Fruit fly (Drosophila melanogaster) whole organism, embryonic: ENCODE results near the gene Ankle2.
A peak's percentile ranks its signal among the peaks of the same experiment; 100 is the strongest.

ENCODE experiments used
- CG10147 ChIP-seq: fragments of 200-800 bp; sonication (Bioruptor generic); optimal IDR thresholded peaks from 2 replicates; lab custom pipeline; 2019; ENCODE audit warnings: missing biosample characterization, mild to moderate bottlenecking, missing genetic modification characterization, moderate library complexity
- CG10654 ChIP-seq: fragments of 200-800 bp; sonication (Bioruptor generic); optimal IDR thresholded peaks from 2 replicates; lab custom pipeline; 2016; ENCODE audit warnings: missing biosample characterization, missing genetic modification characterization
- CG10959 ChIP-seq: fragments of 200-800 bp; sonication (Bioruptor generic); IDR thresholded peaks from 2 replicates; pipeline ENCODE4 v1.3.6; 2022; ENCODE audit warnings: missing biosample characterization, missing genetic modification characterization
- CG12236 ChIP-seq: fragments of 200-800 bp; sonication (Bioruptor generic); optimal IDR thresholded peaks from 2 replicates; lab custom pipeline; 2016; ENCODE audit warnings: missing biosample characterization, missing genetic modification characterization
- CG14441 ChIP-seq: fragments of 200-800 bp; sonication (Bioruptor generic); IDR thresholded peaks from 2 replicates; pipeline ENCODE4 v1.3.6; 2022; ENCODE audit warnings: missing biosample characterization, missing genetic modification characterization
- CG1602 ChIP-seq: fragments of 200-800 bp; sonication (Bioruptor generic); optimal IDR thresholded peaks from 3 replicates; lab custom pipeline; 2016; ENCODE audit warnings: missing biosample characterization, missing genetic modification characterization
- CG18599 ChIP-seq: fragments of 200-800 bp; sonication (Bioruptor generic); optimal IDR thresholded peaks from 3 replicates; lab custom pipeline; 2017; ENCODE audit warnings: missing biosample characterization, missing genetic modification characterization, mild to moderate bottlenecking, moderate library complexity, missing genetic modification reagents
- CG30431 ChIP-seq: fragments of 200-800 bp; sonication (Bioruptor generic); optimal IDR thresholded peaks from 2 replicates; lab custom pipeline; 2017; ENCODE audit warnings: missing biosample characterization, missing genetic modification characterization
- CG31365 ChIP-seq: fragments of 200-800 bp; sonication (Bioruptor generic); optimal IDR thresholded peaks from 2 replicates; lab custom pipeline; 2018; ENCODE audit warnings: missing biosample characterization, mild to moderate bottlenecking, missing genetic modification characterization
- CG4820 ChIP-seq: fragments of 200-800 bp; sonication (Bioruptor generic); optimal IDR thresholded peaks from 3 replicates; lab custom pipeline; 2016; ENCODE audit warnings: missing biosample characterization, missing genetic modification characterization
- CG6765 ChIP-seq: fragments of 200-800 bp; sonication (Bioruptor generic); optimal IDR thresholded peaks from 3 replicates; lab custom pipeline; 2017; ENCODE audit warnings: missing biosample characterization, mild to moderate bottlenecking, missing genetic modification characterization
- CG7928 ChIP-seq: fragments of 200-800 bp; sonication (Bioruptor generic); optimal IDR thresholded peaks from 2 replicates; lab custom pipeline; 2017; ENCODE audit warnings: missing biosample characterization, mild to moderate bottlenecking, missing genetic modification characterization
- CG7987 ChIP-seq: fragments of 200-800 bp; sonication (Bioruptor generic); optimal IDR thresholded peaks from 2 replicates; lab custom pipeline; 2018; ENCODE audit warnings: missing biosample characterization, mild to moderate bottlenecking, missing genetic modification characterization, moderate library complexity
- CG8765 ChIP-seq: fragments of 200-800 bp; sonication (Bioruptor generic); IDR thresholded peaks from 2 replicates; pipeline ENCODE4 v1.3.6; 2022; ENCODE audit warnings: missing biosample characterization, missing genetic modification characterization
- CG8944 ChIP-seq: fragments of 200-800 bp; sonication (Bioruptor generic); optimal IDR thresholded peaks from 3 replicates; lab custom pipeline; 2016; ENCODE audit warnings: missing biosample characterization, missing genetic modification characterization
- CG9876 ChIP-seq: fragments of 200-800 bp; sonication (Bioruptor generic); optimal IDR thresholded peaks from 2 replicates; lab custom pipeline; 2016; ENCODE audit warnings: missing biosample characterization, missing genetic modification characterization
- Camta ChIP-seq: fragments of 200-800 bp; sonication (Bioruptor generic); optimal IDR thresholded peaks from 2 replicates; lab custom pipeline; 2016; ENCODE audit warnings: missing biosample characterization, missing genetic modification characterization
- CkIIα-i1 ChIP-seq: fragments of 200-800 bp; sonication (Bioruptor generic); IDR thresholded peaks from 2 replicates; pipeline ENCODE4 v1.3.6; 2022; ENCODE audit warnings: missing biosample characterization, missing genetic modification characterization
- D ChIP-seq, 2 experiments: fragments of 200-800 bp in 1 of 2; fragments of >200 bp in 1 of 2; sonication (Bioruptor generic) in 1 of 2; optimal IDR thresholded peaks; 2 replicates in 1 of 2; 3 replicates in 1 of 2; lab custom pipeline; 2017; ENCODE audit warnings: mild to moderate bottlenecking in 1 of 2, missing biosample characterization in 1 of 2, missing genetic modification characterization in 1 of 2, missing genetic modification reagents in 1 of 2
- Hmr ChIP-seq: fragments of 200-800 bp; sonication (Bioruptor generic); optimal IDR thresholded peaks from 3 replicates; lab custom pipeline; 2017; ENCODE audit warnings: mild to moderate bottlenecking, missing biosample characterization, missing genetic modification reagents, missing genetic modification characterization
- Hr39 ChIP-seq: fragments of >200 bp; optimal IDR thresholded peaks from 2 replicates; lab custom pipeline; 2017
- MTF-1 ChIP-seq: fragments of 200-800 bp; sonication (Bioruptor generic); optimal IDR thresholded peaks from 2 replicates; lab custom pipeline; 2018; ENCODE audit warnings: missing biosample characterization, mild to moderate bottlenecking, missing genetic modification characterization, borderline replicate concordance
- Mrtf ChIP-seq: fragments of 200-800 bp; sonication (Bioruptor generic); IDR thresholded peaks from 3 replicates; pipeline ENCODE4 v1.3.6; 2022; ENCODE audit warnings: missing biosample characterization, missing genetic modification characterization
- NFAT ChIP-seq: fragments of 200-800 bp; sonication (Bioruptor generic); IDR thresholded peaks from 2 replicates; pipeline ENCODE4 v1.3.6; 2022; ENCODE audit warnings: missing biosample characterization, missing genetic modification characterization
- Sin3A ChIP-seq: fragments of >200 bp; optimal IDR thresholded peaks from 2 replicates; lab custom pipeline; 2018
- Tbp ChIP-seq: fragments of >200 bp; optimal IDR thresholded peaks from 2 replicates; lab custom pipeline; 2018; ENCODE audit warnings: missing biosample characterization, missing genetic modification characterization
- YL-1 ChIP-seq: fragments of 200-800 bp; sonication (Bioruptor generic); optimal IDR thresholded peaks from 3 replicates; lab custom pipeline; 2017; ENCODE audit warnings: missing biosample characterization, mild to moderate bottlenecking, missing genetic modification characterization
- az2 ChIP-seq: fragments of 200-800 bp; sonication (Bioruptor generic); optimal IDR thresholded peaks from 3 replicates; lab custom pipeline; 2016; ENCODE audit warnings: missing biosample characterization, missing genetic modification characterization
- btn ChIP-seq: fragments of 200-800 bp; sonication (Bioruptor generic); optimal IDR thresholded peaks from 2 replicates; lab custom pipeline; 2016; ENCODE audit warnings: missing biosample characterization, missing genetic modification characterization
- cad ChIP-seq: fragments of >200 bp; optimal IDR thresholded peaks from 2 replicates; lab custom pipeline; 2017; ENCODE audit warnings: missing biosample characterization, missing genetic modification characterization
- chm ChIP-seq: fragments of 200-800 bp; sonication (Bioruptor generic); IDR thresholded peaks from 2 replicates; pipeline ENCODE4 v1.3.6; 2022; ENCODE audit warnings: missing biosample characterization, missing genetic modification characterization
- chn ChIP-seq: fragments of 200-800 bp; sonication (Bioruptor generic); optimal IDR thresholded peaks from 2 replicates; lab custom pipeline; 2016; ENCODE audit warnings: missing biosample characterization, missing genetic modification characterization
- da ChIP-seq: fragments of 200-800 bp; sonication (Bioruptor generic); optimal IDR thresholded peaks from 2 replicates; lab custom pipeline; 2016; ENCODE audit warnings: missing biosample characterization, missing genetic modification characterization
- dan ChIP-seq: fragments of 200-800 bp; sonication (Bioruptor generic); IDR thresholded peaks from 2 replicates; pipeline ENCODE4 v1.3.6; 2022; ENCODE audit warnings: missing biosample characterization, missing genetic modification characterization
- dmrt11E ChIP-seq: fragments of 200-800 bp; sonication (Bioruptor generic); optimal IDR thresholded peaks from 3 replicates; lab custom pipeline; 2018; ENCODE audit warnings: missing biosample characterization, mild to moderate bottlenecking, missing genetic modification characterization, moderate library complexity
- exex ChIP-seq: fragments of 200-800 bp; sonication (Bioruptor generic); optimal IDR thresholded peaks from 4 replicates; lab custom pipeline; 2018; ENCODE audit warnings: missing biosample characterization, mild to moderate bottlenecking, missing genetic modification characterization, moderate library complexity
- hkb ChIP-seq, 2 experiments: fragments of 200-800 bp in 1 of 2; fragments of >200 bp in 1 of 2; sonication (Bioruptor generic) in 1 of 2; IDR thresholded peaks in 1 of 2; optimal IDR thresholded peaks in 1 of 2; 2 replicates each; pipeline versions ENCODE4 v1.3.6 to Lab custom; 2017 to 2022; ENCODE audit warnings: missing biosample characterization in 1 of 2, missing genetic modification characterization in 1 of 2
- lbe ChIP-seq: fragments of 200-800 bp; sonication (Bioruptor generic); optimal IDR thresholded peaks from 2 replicates; lab custom pipeline; 2016; ENCODE audit warnings: missing biosample characterization, mild to moderate bottlenecking, missing genetic modification characterization
- lilli ChIP-seq: fragments of 200-800 bp; sonication (Bioruptor generic); optimal IDR thresholded peaks from 3 replicates; lab custom pipeline; 2016; ENCODE audit warnings: missing biosample characterization, missing genetic modification characterization
- pb ChIP-seq: fragments of 200-800 bp; sonication (Bioruptor generic); optimal IDR thresholded peaks from 3 replicates; lab custom pipeline; 2016; ENCODE audit warnings: missing biosample characterization, missing genetic modification characterization
- phol ChIP-seq: fragments of 200-800 bp; sonication (Bioruptor generic); optimal IDR thresholded peaks from 3 replicates; lab custom pipeline; 2018; ENCODE audit warnings: missing biosample characterization, mild to moderate bottlenecking, missing genetic modification characterization, moderate library complexity
- pros ChIP-seq: fragments of 200-800 bp; sonication (Bioruptor generic); optimal IDR thresholded peaks from 3 replicates; lab custom pipeline; 2019; ENCODE audit warnings: missing biosample characterization, mild to moderate bottlenecking, missing genetic modification characterization, moderate library complexity
- psq ChIP-seq: fragments of 200-800 bp; sonication (Bioruptor generic); optimal IDR thresholded peaks from 2 replicates; lab custom pipeline; 2017; ENCODE audit warnings: missing biosample characterization, missing genetic modification characterization
- run ChIP-seq: fragments of 200-800 bp; sonication (Bioruptor generic); optimal IDR thresholded peaks from 3 replicates; lab custom pipeline; 2018; ENCODE audit warnings: missing biosample characterization, mild to moderate bottlenecking, missing genetic modification characterization
- scrt ChIP-seq: fragments of 200-800 bp; sonication (Bioruptor generic); optimal IDR thresholded peaks from 2 replicates; lab custom pipeline; 2018; ENCODE audit warnings: missing biosample characterization, mild to moderate bottlenecking, missing genetic modification characterization, moderate library complexity
- sob ChIP-seq: fragments of 200-800 bp; sonication (Bioruptor generic); IDR thresholded peaks from 2 replicates; pipeline ENCODE4 v1.3.6; 2022; ENCODE audit warnings: missing biosample characterization, missing genetic modification characterization
- stc ChIP-seq: fragments of 200-800 bp; sonication (Bioruptor generic); IDR thresholded peaks from 2 replicates; pipeline ENCODE4 v1.3.6; 2022; ENCODE audit warnings: missing biosample characterization, missing genetic modification characterization
- ttk ChIP-seq: fragments of 200-800 bp; sonication (Bioruptor generic); IDR thresholded peaks from 2 replicates; pipeline ENCODE4 v2.1.2; 2022; ENCODE audit warnings: missing biosample characterization, missing genetic modification characterization
- twi ChIP-seq: fragments of 200-800 bp; optimal IDR thresholded peaks from 2 replicates; lab custom pipeline; 2019; ENCODE audit warnings: missing biosample characterization, mild to moderate bottlenecking, missing genetic modification characterization, moderate library complexity
- vfl ChIP-seq: fragments of 200-800 bp; sonication (Bioruptor generic); optimal IDR thresholded peaks from 2 replicates; lab custom pipeline; 2016; ENCODE audit warnings: missing biosample characterization, missing genetic modification characterization
- wek ChIP-seq: fragments of 200-800 bp; sonication (Bioruptor generic); optimal IDR thresholded peaks from 3 replicates; lab custom pipeline; 2018; ENCODE audit warnings: missing biosample characterization, mild to moderate bottlenecking, missing genetic modification characterization, moderate library complexity

Ankle2 gene

dm6 chrX:17599330-17599729, 20.3 kb upstream of the Ankle2 start, which contains the start of gene X11L (continued):
- peak; percentile 66 for TF ChIP-seq Camta (GFP tag; lab: Kevin White, UChicago)
- TF ChIP-seq phol (tag; lab: Kevin White, UChicago) = peak; percentile 70
- TF ChIP-seq CG18599 = no peak
- no peak for TF ChIP-seq CG7928 (GFP tag; lab: Kevin White, UChicago)
- peak; percentile 29 for TF ChIP-seq CG7987 (GFP tag; lab: Kevin White, UChicago)
- 0 out of 2 replicates have a peak, but pooled peaks have one; percentile 27 for TF ChIP-seq ttk (GFP tag; lab: Robert Waterston, UW)
- TF ChIP-seq chm (GFP tag; lab: Robert Waterston, UW) = no peak
- peak; percentile 68 for TF ChIP-seq CG8944
- TF ChIP-seq CG10959 = 0 out of 2 replicates have a peak, but pooled peaks have one; percentile 27
- no peak for TF ChIP-seq pros
- no peak for TF ChIP-seq dan (GFP tag; lab: Robert Waterston, UW)
- peak; percentile 34 for TF ChIP-seq CG30431
- TF ChIP-seq MTF-1 (GFP tag; lab: Kevin White, UChicago) = no peak
- TF ChIP-seq CkIIα-i1 (GFP tag; lab: Robert Waterston, UW) = no peak
- peak; percentile 70 for TF ChIP-seq YL-1
- peak; percentile 37 for TF ChIP-seq CG12236 (GFP tag; lab: Kevin White, UChicago)
- no peak for TF ChIP-seq scrt (GFP tag; lab: Kevin White, UChicago)
- TF ChIP-seq Sin3A (lab: Kevin White, UChicago) = peak; percentile 65
- no peak for TF ChIP-seq CG31365 (tag; lab: Kevin White, UChicago)
- TF ChIP-seq wek (GFP tag; lab: Kevin White, UChicago) = peak; percentile 8
- TF ChIP-seq CG9876 = peak; percentile 53
- peak; percentile 72 for TF ChIP-seq az2 (GFP tag; lab: Kevin White, UChicago)
- peak; percentile 65 for TF ChIP-seq CG4820
- no peak for TF ChIP-seq hkb (optimal IDR thresholded peaks at IDR 0.05; lab: Kevin White, UChicago)
- no peak; the same call in none of the 2 replicates for TF ChIP-seq hkb (GFP tag; IDR thresholded peaks at IDR 0.05; lab: Robert Waterston, UW)
- TF ChIP-seq D (optimal IDR thresholded peaks at IDR 0.05; lab: Kevin White, UChicago) = no peak
- TF ChIP-seq D (GFP tag; optimal IDR thresholded peaks at IDR 0.05; lab: Kevin White, UChicago) = peak; percentile 26
- TF ChIP-seq cad = no peak
- TF ChIP-seq CG6765 (GFP tag; lab: Kevin White, UChicago) = no peak
- TF ChIP-seq sob = peak; percentile 87
- no peak for TF ChIP-seq CG10147
- peak; percentile 84 for TF ChIP-seq lilli (GFP tag; lab: Kevin White, UChicago)
- TF ChIP-seq CG10654 (GFP tag; lab: Kevin White, UChicago) = peak; percentile 63
- peak; percentile 53; the same call in 1 of the 3 replicates for TF ChIP-seq Mrtf (GFP tag; lab: Robert Waterston, UW)
- TF ChIP-seq CG8765 (GFP tag; lab: Robert Waterston, UW) = peak; percentile 61
- peak; percentile 52; the same call in 1 of the 2 replicates for TF ChIP-seq CG14441
- TF ChIP-seq stc (GFP tag; lab: Robert Waterston, UW) = 0 out of 2 replicates have a peak, but pooled peaks have one; percentile 15
- peak; percentile 79 for TF ChIP-seq vfl (GFP tag; lab: Kevin White, UChicago)
- peak; percentile 78 for TF ChIP-seq NFAT (GFP tag; lab: Robert Waterston, UW)
- TF ChIP-seq Hr39 (lab: Kevin White, UChicago) = no peak
- peak; percentile 13 for TF ChIP-seq psq (GFP tag; lab: Kevin White, UChicago)
- TF ChIP-seq run = no peak
- peak; percentile 55 for TF ChIP-seq pb
- no peak for TF ChIP-seq Tbp (GFP tag; lab: Kevin White, UChicago)
- peak; percentile 55 for TF ChIP-seq btn (GFP tag; lab: Kevin White, UChicago)
- no peak for TF ChIP-seq Hmr
- TF ChIP-seq exex (tag; lab: Kevin White, UChicago) = no peak
- TF ChIP-seq CG1602 (GFP tag; lab: Kevin White, UChicago) = peak; percentile 55
- TF ChIP-seq da (GFP tag; lab: Kevin White, UChicago) = no peak
- peak; percentile 7 for TF ChIP-seq twi (tag; lab: Kevin White, UChicago)
- TF ChIP-seq dmrt11E = peak; percentile 49
- peak; percentile 75 for TF ChIP-seq lbe (GFP tag; lab: Kevin White, UChicago)
- TF ChIP-seq chn (GFP tag; lab: Kevin White, UChicago) = peak; percentile 74
